Worm (Caenorhabditis elegans): ENCODE results near the gene mec-3.

- TF ChIP-seq mab-5 (tag; optimal IDR thresholded peaks at IDR 0.05) (no peak), nhr-12 (tag; optimal IDR thresholded peaks at IDR 0.05) (no peak), nhr-76 (tag; optimal IDR thresholded peaks at IDR 0.05) (no peak), snpc-4 (tag; optimal IDR thresholded peaks at IDR 0.05) (no peak), drap-1 (GFP tag; optimal IDR thresholded peaks at IDR 0.05) (no peak), unc-39 (tag; optimal IDR thresholded peaks at IDR 0.05) (no peak), unc-62 (GFP tag; optimal IDR thresholded peaks at IDR 0.05) (no peak), ceh-83 (GFP tag; optimal IDR thresholded peaks at IDR 0.05) (no peak), lin-13 (tag; optimal IDR thresholded peaks at IDR 0.05) (no peak)
These were observed 18.2 kb downstream of the mec-3 start, which contains the start of gene F13B12.7 for ce11 chrIV:10443510-10443909.

All from whole organism, mixed stage, embryonic.